Worm (Caenorhabditis elegans) whole organism, midembryonic: Measurements from ENCODE around the gene R10E4.9.

Source experiments
- T22C8.4 ChIP-seq: fragments of 200-800 bp; sonication (Bioruptor generic); IDR thresholded peaks from 2 replicates; pipeline ENCODE4 v1.3.6; 2022; ENCODE audit warnings: missing genetic modification characterization, missing compliant biosample characterization
- cog-1 ChIP-seq: sonication (generic microtip); optimal IDR thresholded peaks from 2 replicates; lab custom pipeline; 2016; ENCODE audit warnings: missing genetic modification characterization, missing compliant biosample characterization
- ref-1 ChIP-seq: fragments of 200-800 bp; sonication (Bioruptor generic); conservative IDR thresholded peaks from 2 replicates; pipeline ENCODE4 v1.3.6; 2022; ENCODE audit warnings: missing genetic modification reagents, missing genetic modification characterization, missing compliant biosample characterization
- tab-1 ChIP-seq: fragments of 200-800 bp; sonication (Bioruptor generic); IDR thresholded peaks from 2 replicates; pipeline ENCODE4 v1.3.6; 2022; ENCODE audit warnings: missing genetic modification characterization, missing compliant biosample characterization

DNA sequence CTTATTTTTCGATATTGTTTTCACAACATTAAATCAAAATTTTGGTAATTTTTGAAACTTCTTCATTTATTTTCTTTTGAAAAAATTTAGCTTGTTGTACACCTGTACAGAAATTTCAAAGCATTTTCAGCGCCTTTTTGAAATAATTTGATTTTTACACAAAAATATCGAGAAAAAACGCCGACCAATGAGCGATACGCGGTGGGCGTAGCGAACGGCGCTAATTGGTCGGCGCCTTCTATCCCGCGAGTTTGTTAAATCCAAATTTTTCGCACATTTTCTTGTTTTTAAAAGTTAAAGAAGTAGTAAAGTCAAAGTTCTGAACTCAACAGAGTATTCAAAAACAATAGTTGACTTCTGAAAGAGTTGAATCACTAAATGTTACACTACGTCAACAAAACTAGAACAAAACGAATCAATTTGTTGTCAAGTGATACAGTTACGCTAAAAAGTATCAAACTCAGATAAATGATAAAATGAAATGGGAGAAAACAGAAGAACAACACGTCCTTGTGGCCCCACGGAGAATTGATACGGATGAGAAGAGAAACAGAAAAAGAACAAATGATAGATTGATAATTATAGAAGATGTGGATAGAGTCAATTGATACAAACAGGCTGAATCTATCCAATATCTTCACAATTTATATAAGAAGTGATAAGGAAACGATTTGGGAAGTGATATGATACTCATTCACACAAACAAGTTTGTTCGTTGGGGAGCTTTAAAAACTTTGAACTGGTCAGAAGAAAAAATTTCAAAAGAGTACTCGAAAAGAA is 26.2 kb upstream of the R10E4.9 start:
- TF ChIP-seq tab-1, result no peak
- no peak for TF ChIP-seq ref-1 (GFP tag; lab: Robert Waterston, UW)
- TF ChIP-seq cog-1, result no peak
- TF ChIP-seq T22C8.4, result no peak
